Fruit fly (Drosophila melanogaster) whole organism, prepupa: ENCODE measurements around the gene Cp7Fa.

Experiments
- Blimp-1 ChIP-seq: fragments of 200-800 bp; sonication (Bioruptor generic); optimal IDR thresholded peaks from 3 replicates; lab custom pipeline; 2017; ENCODE audit warnings: missing biosample characterization, missing genetic modification characterization, mild to moderate bottlenecking, moderate library complexity, missing genetic modification reagents
- CG10631 ChIP-seq: fragments of 200-800 bp; sonication (Bioruptor generic); optimal IDR thresholded peaks from 2 replicates; lab custom pipeline; 2016; ENCODE audit warnings: missing biosample characterization, missing genetic modification characterization
- CG10669 ChIP-seq: fragments of 200-800 bp; sonication (Bioruptor generic); optimal IDR thresholded peaks from 3 replicates; lab custom pipeline; 2018; ENCODE audit warnings: missing biosample characterization, mild to moderate bottlenecking, missing genetic modification characterization, moderate library complexity
- CG11902 ChIP-seq: fragments of 200-800 bp; sonication (Bioruptor generic); optimal IDR thresholded peaks from 3 replicates; lab custom pipeline; 2016; ENCODE audit warnings: missing biosample characterization, missing genetic modification characterization
- CG15336 ChIP-seq: fragments of 200-800 bp; sonication (Bioruptor generic); IDR thresholded peaks from 2 replicates; pipeline ENCODE4 v1.3.6; 2022; ENCODE audit warnings: missing biosample characterization, missing genetic modification characterization
- CG31627 ChIP-seq: fragments of 200-800 bp; sonication (Bioruptor generic); optimal IDR thresholded peaks from 3 replicates; lab custom pipeline; 2016; ENCODE audit warnings: missing biosample characterization, missing genetic modification characterization
- CG32006 ChIP-seq: fragments of 200-800 bp; sonication (Bioruptor generic); optimal IDR thresholded peaks from 3 replicates; lab custom pipeline; 2017; ENCODE audit warnings: missing biosample characterization, mild to moderate bottlenecking, missing genetic modification characterization
- CG3919 ChIP-seq: fragments of 200-800 bp; sonication (Bioruptor generic); optimal IDR thresholded peaks from 3 replicates; lab custom pipeline; 2016; ENCODE audit warnings: missing biosample characterization, missing genetic modification characterization
- CG4318 ChIP-seq: fragments of 200-800 bp; sonication (Bioruptor generic); optimal IDR thresholded peaks from 3 replicates; lab custom pipeline; 2017; ENCODE audit warnings: missing biosample characterization, mild to moderate bottlenecking, missing genetic modification characterization
- CG6808 ChIP-seq: fragments of 200-800 bp; sonication (Bioruptor generic); optimal IDR thresholded peaks from 3 replicates; lab custom pipeline; 2017; ENCODE audit warnings: missing biosample characterization, missing genetic modification characterization, mild to moderate bottlenecking, moderate library complexity, missing genetic modification reagents
- CG7368 ChIP-seq: fragments of 200-800 bp; sonication (Bioruptor generic); optimal IDR thresholded peaks from 3 replicates; lab custom pipeline; 2016; ENCODE audit warnings: missing biosample characterization, missing genetic modification characterization
- Eip75B ChIP-seq: fragments of 200-800 bp; sonication (Bioruptor generic); optimal IDR thresholded peaks from 3 replicates; lab custom pipeline; 2016; ENCODE audit warnings: missing biosample characterization, missing genetic modification characterization
- Eip78C ChIP-seq: fragments of 200-800 bp; sonication (Bioruptor generic); peaks from one replicate; lab custom pipeline; 2016; ENCODE audit warnings: missing biosample characterization, missing genetic modification characterization
- Ets21C ChIP-seq: fragments of 200-800 bp; sonication (Bioruptor generic); optimal IDR thresholded peaks from 3 replicates; lab custom pipeline; 2016; ENCODE audit warnings: missing biosample characterization, missing genetic modification characterization
- Gug ChIP-seq: fragments of 200-800 bp; sonication (Bioruptor generic); IDR thresholded peaks from 2 replicates; pipeline ENCODE4 v1.3.6; 2022; ENCODE audit warnings: missing biosample characterization, missing genetic modification characterization
- Hr38 ChIP-seq: sonication (Bioruptor generic); optimal IDR thresholded peaks from 2 replicates; lab custom pipeline; 2016; ENCODE audit warnings: missing biosample characterization, missing genetic modification characterization
- Hr4 ChIP-seq: fragments of 200-800 bp; sonication (Bioruptor generic); optimal IDR thresholded peaks from 3 replicates; lab custom pipeline; 2016; ENCODE audit warnings: missing biosample characterization, missing genetic modification characterization
- OdsH ChIP-seq: fragments of 200-800 bp; sonication (Bioruptor generic); optimal IDR thresholded peaks from 3 replicates; lab custom pipeline; 2016; ENCODE audit warnings: missing biosample characterization, missing genetic modification characterization
- Sox102F ChIP-seq: fragments of 200-800 bp; sonication (Bioruptor generic); optimal IDR thresholded peaks from 2 replicates; lab custom pipeline; 2016; ENCODE audit warnings: missing biosample characterization, mild to moderate bottlenecking, missing genetic modification characterization
- Sox14 ChIP-seq: fragments of 200-800 bp; sonication (Bioruptor generic); optimal IDR thresholded peaks from 3 replicates; lab custom pipeline; 2016; ENCODE audit warnings: missing biosample characterization, missing genetic modification characterization
- Sox15 ChIP-seq: fragments of 200-800 bp; sonication (Bioruptor generic); optimal IDR thresholded peaks from 3 replicates; lab custom pipeline; 2016; ENCODE audit warnings: missing biosample characterization, missing genetic modification characterization
- achi ChIP-seq: fragments of 200-800 bp; sonication (Bioruptor generic); optimal IDR thresholded peaks from 3 replicates; lab custom pipeline; 2016; ENCODE audit warnings: missing biosample characterization, missing genetic modification characterization
- eg ChIP-seq: fragments of 200-800 bp; sonication (Bioruptor generic); IDR thresholded peaks from 3 replicates; pipeline ENCODE4 v1.3.6; 2022; ENCODE audit warnings: missing biosample characterization, missing genetic modification characterization
- esn ChIP-seq: fragments of 200-800 bp; sonication (Bioruptor generic); optimal IDR thresholded peaks from 2 replicates; lab custom pipeline; 2016; ENCODE audit warnings: missing biosample characterization, mild to moderate bottlenecking, missing genetic modification characterization, moderate library complexity
- fkh ChIP-seq: fragments of 200-800 bp; sonication (Bioruptor generic); optimal IDR thresholded peaks from 3 replicates; lab custom pipeline; 2017; ENCODE audit warnings: missing biosample characterization, mild to moderate bottlenecking, missing genetic modification characterization, moderate library complexity
- pdm3 ChIP-seq: fragments of 200-800 bp; sonication (Bioruptor generic); optimal IDR thresholded peaks from 3 replicates; lab custom pipeline; 2016; ENCODE audit warnings: missing biosample characterization, missing genetic modification characterization
- spab ChIP-seq: fragments of 200-800 bp; sonication (Bioruptor generic); optimal IDR thresholded peaks from 2 replicates; lab custom pipeline; 2017; ENCODE audit warnings: missing biosample characterization, mild to moderate bottlenecking, missing genetic modification characterization, missing genetic modification reagents
- ss ChIP-seq, 2 experiments: fragments of 200-800 bp; sonication (Bioruptor generic); optimal IDR thresholded peaks; 2 replicates in 1 of 2; 3 replicates in 1 of 2; lab custom pipeline; 2017 to 2018; ENCODE audit warnings: mild to moderate bottlenecking in 2 of 2, missing biosample characterization in 2 of 2, missing genetic modification characterization in 2 of 2, moderate library complexity in 1 of 2
- svp ChIP-seq: fragments of 200-800 bp; sonication (Bioruptor generic); peaks from one replicate; lab custom pipeline; 2016; ENCODE audit warnings: missing biosample characterization, missing genetic modification characterization
- topi ChIP-seq: fragments of 200-800 bp; sonication (Bioruptor generic); optimal IDR thresholded peaks from 3 replicates; lab custom pipeline; 2016; ENCODE audit warnings: missing biosample characterization, missing genetic modification characterization
- vri ChIP-seq: fragments of 200-800 bp; sonication (Bioruptor generic); optimal IDR thresholded peaks from 3 replicates; lab custom pipeline; 2016; ENCODE audit warnings: missing biosample characterization, mild to moderate bottlenecking, missing genetic modification characterization

The Cp7Fa gene

DNA sequence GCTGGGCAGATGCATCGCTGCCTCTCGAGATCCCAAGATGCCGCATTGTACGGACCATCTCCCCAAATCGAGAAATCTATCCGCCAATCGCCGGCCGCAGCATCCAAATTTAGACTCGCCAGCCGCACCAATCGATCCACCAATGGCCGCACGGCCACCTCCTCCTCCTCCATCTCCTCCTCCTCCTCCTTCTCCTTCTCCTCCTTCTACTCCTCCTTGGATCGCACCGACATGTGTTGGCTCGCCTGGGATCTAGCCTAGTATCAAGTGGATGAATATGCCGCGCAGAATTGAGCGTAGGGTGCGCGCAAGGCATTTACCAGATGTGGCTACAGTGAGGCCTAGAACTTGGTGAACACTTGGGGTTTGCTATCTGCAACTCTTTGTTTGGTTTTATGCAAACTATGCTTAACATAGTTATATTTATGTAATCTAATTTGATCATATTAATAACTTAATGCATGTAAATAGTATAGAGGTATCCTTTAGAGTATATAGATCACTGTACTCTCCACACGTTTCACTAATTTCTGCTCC, 15.6 kb upstream of the Cp7Fa start, which contains the start of gene org-1 (continued):
- TF ChIP-seq fkh (GFP tag; lab: Kevin White, UChicago): peak; percentile 68
- peak; percentile 89 for TF ChIP-seq Hr4 (GFP tag; lab: Kevin White, UChicago)
- TF ChIP-seq Ets21C (GFP tag; lab: Kevin White, UChicago): peak; percentile 49
- TF ChIP-seq Blimp-1 (GFP tag; lab: Kevin White, UChicago): peak; percentile 36
- TF ChIP-seq Sox14 (GFP tag; lab: Kevin White, UChicago): peak; percentile 84
- TF ChIP-seq Sox15 (GFP tag; lab: Kevin White, UChicago): peak; percentile 79
- TF ChIP-seq achi (GFP tag; lab: Kevin White, UChicago): peak; percentile 89
- peak; percentile 88 for TF ChIP-seq svp (GFP tag; lab: Kevin White, UChicago)
- peak; percentile 96 for TF ChIP-seq eg (GFP tag; lab: Robert Waterston, UW)
- TF ChIP-seq pdm3 (GFP tag; lab: Kevin White, UChicago): peak; percentile 90
- peak; percentile 96 for TF ChIP-seq Eip78C
- TF ChIP-seq CG3919: peak; percentile 92
- TF ChIP-seq CG32006: peak; percentile 90

DNA sequence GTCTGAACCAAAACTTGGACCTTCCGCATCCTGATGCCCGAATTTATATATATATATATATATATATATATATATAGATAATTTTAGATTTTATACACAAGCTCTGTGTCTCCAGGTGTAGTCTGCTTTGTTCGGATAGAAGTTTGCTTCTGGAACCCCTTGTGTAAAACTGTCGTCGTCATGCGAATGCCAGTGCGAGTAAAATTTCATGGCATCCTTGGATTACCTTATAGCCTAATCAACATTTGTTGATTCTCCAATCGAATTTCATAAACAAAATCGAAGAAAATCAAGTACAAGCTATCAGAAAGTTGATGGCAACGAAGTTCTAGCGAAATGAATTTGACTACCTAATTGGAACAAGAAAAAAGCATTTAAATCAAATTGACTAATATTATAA, 13.2 kb upstream of the Cp7Fa start, which contains the start of gene CG32713:
Gene CG32713 (minus strand): TSS at position 101 of the 400 bp plus-strand sequence.
- TF ChIP-seq ss (GFP tag; optimal IDR thresholded peaks at IDR 0.05; lab: Kevin White, UChicago) (no peak), spab (GFP tag; lab: Kevin White, UChicago) (no peak), Ets21C (GFP tag; lab: Kevin White, UChicago) (no peak), CG6808 (GFP tag; lab: Kevin White, UChicago) (no peak), topi (GFP tag; lab: Kevin White, UChicago) (no peak), CG7368 (GFP tag; lab: Kevin White, UChicago) (no peak), Sox102F (no peak), CG15336 (no peak), Gug (GFP tag; lab: Robert Waterston, UW) (no peak), Hr38 (GFP tag; lab: Kevin White, UChicago) (no peak), Blimp-1 (GFP tag; lab: Kevin White, UChicago) (no peak)

DNA sequence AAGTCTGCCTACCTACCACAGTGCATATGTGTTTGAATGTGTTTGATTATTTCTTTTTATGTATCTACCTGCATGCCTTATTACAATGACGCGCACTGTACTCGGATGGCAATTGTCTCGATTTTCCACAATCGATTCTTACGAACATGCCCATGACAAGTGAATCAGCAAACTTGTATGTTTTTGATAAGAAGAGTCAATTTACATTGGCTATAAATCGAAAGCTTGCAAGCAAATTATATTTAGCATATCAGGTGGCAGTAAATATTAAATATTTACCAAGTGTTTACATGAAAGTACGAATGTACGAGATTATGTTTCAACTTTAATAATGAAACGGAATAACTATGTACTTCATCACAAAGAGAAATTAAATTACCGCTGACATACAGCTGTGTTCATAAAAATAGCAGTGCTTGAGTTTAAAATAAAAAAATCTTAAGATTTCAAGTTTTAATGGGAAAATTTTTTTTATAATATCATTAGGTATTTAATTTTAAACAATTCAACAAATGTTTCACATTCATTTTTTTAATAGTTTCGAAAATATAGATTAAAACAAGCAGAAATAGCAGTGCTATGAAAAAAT, 11.1 kb upstream of the Cp7Fa start:
- TF ChIP-seq CG11902 (GFP tag; lab: Kevin White, UChicago): no peak
- TF ChIP-seq ss (GFP tag; optimal IDR thresholded peaks at IDR 0.05; lab: Kevin White, UChicago): peak; percentile 11 to 55
- TF ChIP-seq vri (GFP tag; lab: Kevin White, UChicago): peak; percentile 49
- peak; percentile 33 for TF ChIP-seq CG6808 (GFP tag; lab: Kevin White, UChicago)
- TF ChIP-seq CG10669 (GFP tag; lab: Kevin White, UChicago): peak; percentile 15
- TF ChIP-seq OdsH (GFP tag; lab: Kevin White, UChicago): no peak
- peak; percentile 65 for TF ChIP-seq Eip78C
- peak; percentile 60 for TF ChIP-seq svp (GFP tag; lab: Kevin White, UChicago)

DNA sequence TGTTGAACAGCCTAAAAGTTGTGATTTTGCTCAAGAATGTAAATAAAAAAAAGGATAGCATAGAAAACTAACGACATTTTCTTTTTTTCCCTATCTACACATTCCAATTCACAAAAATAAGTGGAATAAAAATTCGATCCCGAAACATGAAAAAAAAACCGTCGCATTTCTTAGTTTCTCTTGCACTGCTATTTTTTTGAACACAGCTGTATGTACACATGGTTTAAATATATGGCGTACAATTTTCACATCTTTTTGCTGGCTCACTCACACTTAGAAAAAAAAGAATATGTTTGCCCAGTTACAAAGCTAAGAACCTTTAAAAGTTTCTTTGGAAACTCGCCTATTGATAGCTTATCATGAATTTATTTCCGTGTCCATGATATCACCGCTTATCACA, 10.5 kb upstream of the Cp7Fa start:
- TF ChIP-seq CG31627 (GFP tag; lab: Kevin White, UChicago) (peak; percentile 2), esn (GFP tag; lab: Kevin White, UChicago) (peak; percentile 19), svp (GFP tag; lab: Kevin White, UChicago) (peak; percentile 64), Eip75B (GFP tag; lab: Kevin White, UChicago) (no peak)

DNA sequence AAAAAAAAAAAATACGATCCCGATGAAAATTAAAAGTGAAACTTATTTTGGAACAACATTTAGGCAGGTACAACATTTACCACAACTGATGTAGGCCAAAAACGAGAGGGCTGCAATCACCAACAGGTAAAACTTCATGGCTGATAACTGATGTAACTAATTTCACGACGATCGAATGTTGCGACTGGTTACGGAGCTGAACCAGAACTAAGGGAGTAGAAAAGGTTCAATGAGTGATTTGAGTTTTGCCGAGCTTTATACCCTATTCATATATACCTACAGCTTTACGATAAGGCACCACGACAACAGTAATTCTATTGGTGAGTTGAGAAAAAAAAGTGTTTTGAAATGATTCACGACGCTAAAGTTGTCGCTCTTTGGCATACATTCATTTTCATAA, 10.0 kb upstream of the Cp7Fa start, which contains the start of gene CG15347:
Gene CG15347 (minus strand): TSS at position 213 of the 400 bp plus-strand sequence.
- TF ChIP-seq CG10631 (GFP tag; lab: Kevin White, UChicago) (no peak), CG32006 (no peak), CG4318 (GFP tag; lab: Kevin White, UChicago) (no peak), Eip75B (GFP tag; lab: Kevin White, UChicago) (no peak), vri (GFP tag; lab: Kevin White, UChicago) (peak; percentile 78), Eip78C (peak; percentile 21)
- TF ChIP-seq, all 60 proteins: peak for 2
